Fruit fly (Drosophila melanogaster) whole organism, embryonic: ENCODE data around the gene kra.

Experiments used
- Blimp-1 ChIP-seq: fragments of 200-800 bp; sonication (Bioruptor generic); optimal IDR thresholded peaks from 3 replicates; lab custom pipeline; 2018; ENCODE audit warnings: missing biosample characterization, missing genetic modification characterization, mild to moderate bottlenecking, moderate library complexity, missing genetic modification reagents
- CG11504 ChIP-seq: fragments of 200-800 bp; sonication (Bioruptor generic); optimal IDR thresholded peaks from 3 replicates; lab custom pipeline; 2019; ENCODE audit warnings: missing biosample characterization, mild to moderate bottlenecking, missing genetic modification characterization, moderate library complexity
- CG12299 ChIP-seq: fragments of 200-800 bp; sonication (Bioruptor generic); optimal IDR thresholded peaks from 2 replicates; lab custom pipeline; 2018; ENCODE audit warnings: missing biosample characterization, mild to moderate bottlenecking, missing genetic modification characterization
- CG1233 ChIP-seq: fragments of 200-800 bp; sonication (Bioruptor generic); optimal IDR thresholded peaks from 4 replicates; lab custom pipeline; 2018; ENCODE audit warnings: missing biosample characterization, mild to moderate bottlenecking, missing genetic modification characterization
- CG12744 ChIP-seq: fragments of 200-800 bp; sonication (Bioruptor generic); optimal IDR thresholded peaks from 2 replicates; lab custom pipeline; 2016; ENCODE audit warnings: missing biosample characterization, missing genetic modification characterization
- CG1647 ChIP-seq: fragments of 200-800 bp; sonication (Bioruptor generic); optimal IDR thresholded peaks from 3 replicates; lab custom pipeline; 2016; ENCODE audit warnings: missing biosample characterization, missing genetic modification characterization
- CG17612 ChIP-seq: fragments of 200-800 bp; sonication (Bioruptor generic); IDR thresholded peaks from 2 replicates; pipeline ENCODE4 v1.3.6; 2022; ENCODE audit warnings: missing biosample characterization, missing genetic modification characterization
- CG17802 ChIP-seq: fragments of 200-800 bp; sonication (Bioruptor generic); optimal IDR thresholded peaks from 2 replicates; lab custom pipeline; 2018; ENCODE audit warnings: missing biosample characterization, mild to moderate bottlenecking, missing genetic modification characterization, moderate library complexity
- CG2199 ChIP-seq: fragments of 200-800 bp; sonication (Bioruptor generic); IDR thresholded peaks from 3 replicates; pipeline ENCODE4 v1.3.6; 2022; ENCODE audit warnings: missing biosample characterization, missing genetic modification characterization
- CG30020 ChIP-seq: fragments of 200-800 bp; optimal IDR thresholded peaks from 2 replicates; lab custom pipeline; 2019; ENCODE audit warnings: missing biosample characterization, mild to moderate bottlenecking, missing genetic modification characterization, moderate library complexity
- CG34376 ChIP-seq: fragments of 200-800 bp; sonication (Bioruptor generic); optimal IDR thresholded peaks from 2 replicates; lab custom pipeline; 2018; ENCODE audit warnings: missing biosample characterization, mild to moderate bottlenecking, missing genetic modification characterization
- CG34422 ChIP-seq: fragments of 200-800 bp; sonication (Bioruptor generic); IDR thresholded peaks from 3 replicates; pipeline ENCODE4 v1.3.6; 2022; ENCODE audit warnings: missing biosample characterization, missing genetic modification characterization
- CG3726 ChIP-seq: fragments of 200-800 bp; sonication (Bioruptor generic); IDR thresholded peaks from 3 replicates; pipeline ENCODE4, ENCODE4 v1.3.6; 2022; ENCODE audit warnings: missing biosample characterization, missing genetic modification characterization
- CG43689 ChIP-seq: fragments of 200-800 bp; sonication (Bioruptor generic); IDR thresholded peaks from 2 replicates; pipeline ENCODE4 v1.3.6; 2022; ENCODE audit warnings: missing biosample characterization, missing genetic modification characterization
- CG6765 ChIP-seq: fragments of 200-800 bp; sonication (Bioruptor generic); optimal IDR thresholded peaks from 3 replicates; lab custom pipeline; 2017; ENCODE audit warnings: missing biosample characterization, mild to moderate bottlenecking, missing genetic modification characterization
- CG6791 ChIP-seq: fragments of 200-800 bp; sonication (Bioruptor generic); IDR thresholded peaks from 3 replicates; pipeline ENCODE4 v1.3.6; 2022; ENCODE audit warnings: missing biosample characterization, missing genetic modification characterization; ENCODE audit not compliant: partially characterized antibody
- CG8944 ChIP-seq: fragments of 200-800 bp; sonication (Bioruptor generic); optimal IDR thresholded peaks from 3 replicates; lab custom pipeline; 2016; ENCODE audit warnings: missing biosample characterization, missing genetic modification characterization
- CkIIα-i1 ChIP-seq: fragments of 200-800 bp; sonication (Bioruptor generic); IDR thresholded peaks from 2 replicates; pipeline ENCODE4 v1.3.6; 2022; ENCODE audit warnings: missing biosample characterization, missing genetic modification characterization
- Hey ChIP-seq: fragments of 200-800 bp; sonication (Bioruptor generic); optimal IDR thresholded peaks from 3 replicates; lab custom pipeline; 2018; ENCODE audit warnings: missing biosample characterization, mild to moderate bottlenecking, missing genetic modification characterization
- HmgD ChIP-seq: fragments of 200-800 bp; sonication (Bioruptor generic); optimal IDR thresholded peaks from 3 replicates; lab custom pipeline; 2016; ENCODE audit warnings: missing biosample characterization, missing genetic modification characterization
- Med ChIP-seq: fragments of 200-800 bp; sonication (Bioruptor generic); peaks from one replicate; lab custom pipeline; 2016; ENCODE audit warnings: missing biosample characterization, missing genetic modification characterization, mild to moderate bottlenecking, inconsistent platforms, moderate library complexity
- Meics ChIP-seq: fragments of 200-800 bp; sonication (Bioruptor generic); optimal IDR thresholded peaks from 2 replicates; lab custom pipeline; 2017; ENCODE audit warnings: missing biosample characterization, mild to moderate bottlenecking, missing genetic modification characterization
- NfI ChIP-seq: fragments of 200-800 bp; sonication (Bioruptor generic); optimal IDR thresholded peaks from 3 replicates; lab custom pipeline; 2018; ENCODE audit warnings: missing biosample characterization, mild to moderate bottlenecking, missing genetic modification characterization, moderate library complexity
- Opbp ChIP-seq: fragments of 200-800 bp; sonication (Bioruptor generic); IDR thresholded peaks from 3 replicates; pipeline ENCODE4 v1.3.6; 2022; ENCODE audit warnings: missing biosample characterization, missing genetic modification characterization; ENCODE audit not compliant: partially characterized antibody
- Pdp1 ChIP-seq, 2 experiments: fragments of 200-800 bp; sonication (Bioruptor generic); optimal IDR thresholded peaks; 3 replicates each; lab custom pipeline; 2016; ENCODE audit warnings: missing biosample characterization in 2 of 2, missing genetic modification characterization in 2 of 2, mild to moderate bottlenecking in 1 of 2, moderate library complexity in 1 of 2
- Ptx1 ChIP-seq: fragments of 200-800 bp; sonication (Bioruptor generic); IDR thresholded peaks from 2 replicates; pipeline ENCODE4 v1.3.6; 2022; ENCODE audit warnings: missing biosample characterization, missing genetic modification characterization
- Rfx ChIP-seq: fragments of 200-800 bp; sonication (Bioruptor generic); IDR thresholded peaks from 2 replicates; pipeline ENCODE4 v1.3.6; 2022; ENCODE audit warnings: missing biosample characterization, missing genetic modification characterization
- Scr ChIP-seq: fragments of 200-800 bp; sonication (Bioruptor generic); IDR thresholded peaks from 2 replicates; pipeline ENCODE4 v1.3.6; 2022; ENCODE audit warnings: missing biosample characterization, missing genetic modification characterization; ENCODE audit not compliant: partially characterized antibody
- Ssrp ChIP-seq: fragments of 200-800 bp; sonication (Bioruptor generic); optimal IDR thresholded peaks from 2 replicates; lab custom pipeline; 2018; ENCODE audit warnings: missing biosample characterization, mild to moderate bottlenecking, missing genetic modification characterization, moderate library complexity
- Tbp ChIP-seq: fragments of >200 bp; optimal IDR thresholded peaks from 2 replicates; lab custom pipeline; 2018; ENCODE audit warnings: missing biosample characterization, missing genetic modification characterization
- amos ChIP-seq: fragments of 200-800 bp; sonication (Bioruptor generic); IDR thresholded peaks from 2 replicates; pipeline ENCODE4 v1.3.6; 2022; ENCODE audit warnings: missing biosample characterization, missing genetic modification characterization; ENCODE audit not compliant: partially characterized antibody
- ara ChIP-seq: fragments of 200-800 bp; sonication (Bioruptor generic); IDR thresholded peaks from 2 replicates; pipeline ENCODE4 v1.3.6; 2022; ENCODE audit warnings: missing biosample characterization, missing genetic modification characterization
- ase ChIP-seq: fragments of 200-800 bp; sonication (Bioruptor generic); IDR thresholded peaks from 3 replicates; pipeline ENCODE4 v1.3.6; 2022; ENCODE audit warnings: missing biosample characterization, missing genetic modification characterization
- cg ChIP-seq: fragments of 200-800 bp; sonication (Bioruptor generic); optimal IDR thresholded peaks from 3 replicates; lab custom pipeline; 2019; ENCODE audit warnings: missing biosample characterization, mild to moderate bottlenecking, missing genetic modification characterization, moderate library complexity
- chif ChIP-seq, 2 experiments: fragments of 200-800 bp; sonication (Bioruptor generic); optimal IDR thresholded peaks; 3 replicates each; lab custom pipeline; 2016; ENCODE audit warnings: missing biosample characterization in 2 of 2, missing genetic modification characterization in 2 of 2
- chinmo ChIP-seq: fragments of 200-800 bp; sonication (Bioruptor generic); IDR thresholded peaks from 4 replicates; pipeline ENCODE4 v1.3.6; 2022; ENCODE audit warnings: missing biosample characterization, missing genetic modification characterization; ENCODE audit not compliant: partially characterized antibody
- chn ChIP-seq: fragments of 200-800 bp; sonication (Bioruptor generic); optimal IDR thresholded peaks from 2 replicates; lab custom pipeline; 2016; ENCODE audit warnings: missing biosample characterization, missing genetic modification characterization
- grn ChIP-seq: fragments of 200-800 bp; sonication (Bioruptor generic); optimal IDR thresholded peaks from 3 replicates; lab custom pipeline; 2017; ENCODE audit warnings: missing biosample characterization, missing genetic modification characterization
- jumu ChIP-seq: fragments of 200-800 bp; sonication (Bioruptor generic); optimal IDR thresholded peaks from 3 replicates; lab custom pipeline; 2016; ENCODE audit warnings: missing biosample characterization, missing genetic modification characterization
- nom ChIP-seq: fragments of 200-800 bp; sonication (Bioruptor generic); optimal IDR thresholded peaks from 2 replicates; lab custom pipeline; 2017; ENCODE audit warnings: missing biosample characterization, missing genetic modification characterization, mild to moderate bottlenecking, moderate library complexity, missing genetic modification reagents
- onecut ChIP-seq: fragments of 200-800 bp; sonication (Bioruptor generic); IDR thresholded peaks from 2 replicates; pipeline ENCODE4 v1.3.6; 2022; ENCODE audit warnings: missing biosample characterization, missing genetic modification characterization
- pan ChIP-seq, 4 experiments: fragments of >200 bp in 3 of 4; fragments of 200-800 bp in 1 of 4; sonication (Bioruptor generic) in 1 of 4; optimal IDR thresholded peaks in 3 of 4; IDR thresholded peaks in 1 of 4; 2 replicates each; pipeline versions ENCODE4 v1.3.6 to Lab custom; 2017 to 2022; ENCODE audit warnings: missing biosample characterization in 2 of 4, missing genetic modification characterization in 2 of 4, mixed read lengths in 1 of 4
- sr ChIP-seq: fragments of 200-800 bp; sonication (Bioruptor generic); IDR thresholded peaks from 3 replicates; pipeline ENCODE4 v1.3.6; 2022; ENCODE audit warnings: missing biosample characterization, missing genetic modification characterization
- wek ChIP-seq: fragments of 200-800 bp; sonication (Bioruptor generic); optimal IDR thresholded peaks from 3 replicates; lab custom pipeline; 2018; ENCODE audit warnings: missing biosample characterization, mild to moderate bottlenecking, missing genetic modification characterization, moderate library complexity
- zfh1 ChIP-seq: fragments of 200-800 bp; sonication (Bioruptor generic); IDR thresholded peaks from 3 replicates; pipeline ENCODE4 v1.3.6; 2022; ENCODE audit warnings: missing biosample characterization, missing genetic modification characterization

Gene kra

dm6 chr3R:5587863-5588519 lies 12.9 kb downstream of the kra start, which contains the start of gene CG2926 (continued):
- TF ChIP-seq grn (GFP tag; lab: Kevin White, UChicago): no peak
- no peak for TF ChIP-seq jumu
- TF ChIP-seq CG6765 (GFP tag; lab: Kevin White, UChicago): no peak
- peak; percentile 33 for TF ChIP-seq CG1233 (GFP tag; lab: Kevin White, UChicago)
- no peak for TF ChIP-seq nom (GFP tag; lab: Kevin White, UChicago)
- peak; percentile 94 for TF ChIP-seq CG6791 (GFP tag; lab: Robert Waterston, UW)
- TF ChIP-seq Rfx (GFP tag; lab: Robert Waterston, UW): peak; percentile 78
- TF ChIP-seq ara (GFP tag; lab: Robert Waterston, UW): no peak
- TF ChIP-seq CG34376: peak; percentile 15
- no peak for TF ChIP-seq sr (GFP tag; lab: Robert Waterston, UW)
- TF ChIP-seq amos (GFP tag; lab: Robert Waterston, UW): peak; percentile 93
- no peak for TF ChIP-seq chn (GFP tag; lab: Kevin White, UChicago)
- peak; percentile 51 for TF ChIP-seq Ptx1 (GFP tag; lab: Robert Waterston, UW)
- no peak for TF ChIP-seq CG43689 (GFP tag; lab: Robert Waterston, UW)
- TF ChIP-seq CG8944: peak; percentile 9
- no peak for TF ChIP-seq CG3726 (GFP tag; lab: Robert Waterston, UW)
- TF ChIP-seq CG12299 (tag; lab: Kevin White, UChicago): no peak
- TF ChIP-seq Opbp: peak; percentile 94
- peak; percentile 81 for TF ChIP-seq CG30020 (tag; lab: Kevin White, UChicago)
- TF ChIP-seq chinmo (GFP tag; lab: Robert Waterston, UW): peak; percentile 87; the same call in 3 of the 4 replicates
- peak; percentile 48 for TF ChIP-seq CG17802
- TF ChIP-seq Ssrp (tag; lab: Kevin White, UChicago): no peak
- peak in 1 of 2 experiments; percentile 51 for TF ChIP-seq chif (GFP tag; optimal IDR thresholded peaks at IDR 0.05; lab: Kevin White, UChicago)
- TF ChIP-seq CG34422 (GFP tag; lab: Robert Waterston, UW): peak; percentile 82; the same call in 2 of the 3 replicates
- TF ChIP-seq HmgD (GFP tag; lab: Kevin White, UChicago): peak; percentile 41
- TF ChIP-seq ase: 0 out of 3 replicates have a peak, but pooled peaks have one; percentile 41
- TF ChIP-seq Scr (GFP tag; lab: Robert Waterston, UW): peak; percentile 89

dm6 chr3R:5573883-5574282 lies 27.1 kb downstream of the kra start:
- TF ChIP-seq CkIIα-i1: no peak
- no peak for TF ChIP-seq NfI (GFP tag; lab: Kevin White, UChicago)
- 0 out of 4 replicates have a peak, but pooled peaks have one; percentile 42 for TF ChIP-seq chinmo (GFP tag; lab: Robert Waterston, UW)
- TF ChIP-seq Med: peak; percentile 66
- TF ChIP-seq CG11504 (tag; lab: Kevin White, UChicago): no peak
- peak; percentile 88 for TF ChIP-seq Hey

dm6 chr3R:5572900-5573665 lies 27.9 kb downstream of the kra start:
- TF ChIP-seq Meics: no peak
- peak; percentile 36 for TF ChIP-seq Med
- no peak for TF ChIP-seq CG17612 (GFP tag; lab: Robert Waterston, UW)
- TF ChIP-seq zfh1: 0 out of 3 replicates have a peak, but pooled peaks have one; percentile 14
- peak in 1 of 2 experiments; percentile 52 for TF ChIP-seq Pdp1 (GFP tag; optimal IDR thresholded peaks at IDR 0.05; lab: Kevin White, UChicago)
- TF ChIP-seq wek: no peak
- no peak for TF ChIP-seq pan (optimal IDR thresholded peaks at IDR 0.05; lab: Kevin White, UChicago)
- no peak for TF ChIP-seq pan (GFP tag; optimal IDR thresholded peaks at IDR 0.05 in 1 of 2, IDR thresholded peaks at IDR 0.05 in 1 of 2)
- no peak for TF ChIP-seq Blimp-1
- no peak for TF ChIP-seq Tbp (GFP tag; lab: Kevin White, UChicago)
- TF ChIP-seq CG1647: no peak
- TF ChIP-seq Opbp: 0 out of 3 replicates have a peak, but pooled peaks have one; percentile 16
- no peak for TF ChIP-seq onecut
- no peak for TF ChIP-seq CG12744 (GFP tag; lab: Kevin White, UChicago)
- TF ChIP-seq CG2199: no peak
- TF ChIP-seq cg (GFP tag; lab: Kevin White, UChicago): no peak
